Fruit fly (Drosophila melanogaster) whole organism, wandering third instar larva: ENCODE measurements around the gene CG34117.

ENCODE experiments used
- psq ChIP-seq: fragments of 200-800 bp; sonication (Bioruptor generic); optimal IDR thresholded peaks from 3 replicates; lab custom pipeline; 2017; ENCODE audit warnings: missing biosample characterization, mild to moderate bottlenecking, missing genetic modification characterization, moderate library complexity
- tai ChIP-seq: sonication (Bioruptor generic); optimal IDR thresholded peaks from 2 replicates; lab custom pipeline; 2016; ENCODE audit warnings: missing biosample characterization, missing genetic modification characterization

- TF ChIP-seq psq (GFP tag; lab: Kevin White, UChicago) = no peak
- TF ChIP-seq tai (GFP tag; lab: Kevin White, UChicago) = no peak
Observed at dm6 chr3R:9433774-9434173, 33.9 kb upstream of the CG34117 start.
